Fruit fly (Drosophila melanogaster) whole organism, embryonic: ENCODE measurements around the gene CG46523.

Experiments
- BEAF-32 ChIP-seq: fragments of 200-800 bp; sonication (Bioruptor generic); optimal IDR thresholded peaks from 3 replicates; lab custom pipeline; 2017; ENCODE audit warnings: missing biosample characterization, missing genetic modification characterization, mild to moderate bottlenecking, moderate library complexity, missing genetic modification reagents
- Bdp1 ChIP-seq: fragments of 200-800 bp; sonication (Bioruptor generic); optimal IDR thresholded peaks from 3 replicates; lab custom pipeline; 2016; ENCODE audit warnings: missing biosample characterization, missing genetic modification characterization
- CG10209 ChIP-seq: fragments of 200-800 bp; sonication (Bioruptor generic); optimal IDR thresholded peaks from 3 replicates; lab custom pipeline; 2017; ENCODE audit warnings: missing biosample characterization, mild to moderate bottlenecking, missing genetic modification characterization, missing genetic modification reagents
- CG10654 ChIP-seq: fragments of 200-800 bp; sonication (Bioruptor generic); optimal IDR thresholded peaks from 2 replicates; lab custom pipeline; 2016; ENCODE audit warnings: missing biosample characterization, missing genetic modification characterization
- CG11398 ChIP-seq: fragments of 200-800 bp; sonication (Bioruptor generic); optimal IDR thresholded peaks from 2 replicates; lab custom pipeline; 2016; ENCODE audit warnings: missing biosample characterization, missing genetic modification characterization
- CG13287 ChIP-seq: fragments of 200-800 bp; sonication (Bioruptor generic); IDR thresholded peaks from 2 replicates; pipeline ENCODE4 v1.3.6; 2022; ENCODE audit warnings: missing biosample characterization, missing genetic modification characterization; ENCODE audit not compliant: partially characterized antibody
- CG13296 ChIP-seq: fragments of 200-800 bp; sonication (Bioruptor generic); optimal IDR thresholded peaks from 3 replicates; lab custom pipeline; 2018; ENCODE audit warnings: missing biosample characterization, mild to moderate bottlenecking, missing genetic modification characterization
- CG13424 ChIP-seq: fragments of 200-800 bp; sonication (Bioruptor generic); optimal IDR thresholded peaks from 2 replicates; lab custom pipeline; 2019; ENCODE audit warnings: missing biosample characterization, mild to moderate bottlenecking, missing genetic modification characterization, moderate library complexity
- CG14965 ChIP-seq: fragments of 200-800 bp; sonication (Bioruptor generic); optimal IDR thresholded peaks from 2 replicates; lab custom pipeline; 2016; ENCODE audit warnings: missing biosample characterization, missing genetic modification characterization, borderline replicate concordance
- CG15696 ChIP-seq: fragments of 200-800 bp; sonication (Bioruptor generic); optimal IDR thresholded peaks from 2 replicates; lab custom pipeline; 2019; ENCODE audit warnings: missing biosample characterization, mild to moderate bottlenecking, missing genetic modification characterization, moderate library complexity
- CG16779 ChIP-seq: fragments of 200-800 bp; sonication (Bioruptor generic); IDR thresholded peaks from 2 replicates; pipeline ENCODE4 v1.3.6; 2022; ENCODE audit warnings: missing biosample characterization, missing genetic modification characterization
- CG16813 ChIP-seq: fragments of 200-800 bp; sonication (Bioruptor generic); IDR thresholded peaks from 3 replicates; pipeline ENCODE4 v1.3.6; 2022; ENCODE audit warnings: missing biosample characterization, missing genetic modification characterization; ENCODE audit not compliant: partially characterized antibody
- CG17359 ChIP-seq: fragments of 200-800 bp; sonication (Bioruptor generic); optimal IDR thresholded peaks from 3 replicates; lab custom pipeline; 2018; ENCODE audit warnings: missing biosample characterization, mild to moderate bottlenecking, missing genetic modification characterization, moderate library complexity
- CG18599 ChIP-seq: fragments of 200-800 bp; sonication (Bioruptor generic); optimal IDR thresholded peaks from 3 replicates; lab custom pipeline; 2017; ENCODE audit warnings: missing biosample characterization, missing genetic modification characterization, mild to moderate bottlenecking, moderate library complexity, missing genetic modification reagents
- CG33213 ChIP-seq: fragments of 200-800 bp; sonication (Bioruptor generic); optimal IDR thresholded peaks from 3 replicates; lab custom pipeline; 2016; ENCODE audit warnings: missing biosample characterization, missing genetic modification characterization
- CG34224 ChIP-seq: fragments of 200-800 bp; sonication (Bioruptor generic); IDR thresholded peaks from 3 replicates; pipeline ENCODE4 v1.3.6; 2022; ENCODE audit warnings: missing biosample characterization, missing genetic modification characterization; ENCODE audit not compliant: partially characterized antibody
- CG3995 ChIP-seq: fragments of 200-800 bp; sonication (Bioruptor generic); optimal IDR thresholded peaks from 3 replicates; lab custom pipeline; 2016; ENCODE audit warnings: missing biosample characterization, missing genetic modification characterization
- CG42726 ChIP-seq: fragments of 200-800 bp; sonication (Bioruptor generic); IDR thresholded peaks from 2 replicates; pipeline ENCODE4 v1.3.6; 2022; ENCODE audit warnings: missing biosample characterization, missing genetic modification characterization; ENCODE audit not compliant: partially characterized antibody
- CG6854 ChIP-seq: fragments of 200-800 bp; sonication (Bioruptor generic); optimal IDR thresholded peaks from 3 replicates; lab custom pipeline; 2017; ENCODE audit warnings: missing biosample characterization, mild to moderate bottlenecking, missing genetic modification characterization
- CG8478 ChIP-seq: fragments of >200 bp; optimal IDR thresholded peaks from 2 replicates; lab custom pipeline; 2018
- CG8765 ChIP-seq: fragments of 200-800 bp; sonication (Bioruptor generic); IDR thresholded peaks from 2 replicates; pipeline ENCODE4 v1.3.6; 2022; ENCODE audit warnings: missing biosample characterization, missing genetic modification characterization
- CTCF ChIP-seq: fragments of 200-800 bp; sonication (Bioruptor generic); optimal IDR thresholded peaks from 2 replicates; lab custom pipeline; 2017; ENCODE audit warnings: missing biosample characterization, mild to moderate bottlenecking, missing genetic modification characterization, moderate library complexity
- Dad ChIP-seq: fragments of 200-800 bp; sonication (Bioruptor generic); optimal IDR thresholded peaks from 3 replicates; lab custom pipeline; 2016; ENCODE audit warnings: missing biosample characterization, missing genetic modification characterization
- Ets65A ChIP-seq: fragments of 200-800 bp; sonication (Bioruptor generic); peaks from one replicate; lab custom pipeline; 2016; ENCODE audit warnings: missing biosample characterization, missing genetic modification characterization
- GATAe ChIP-seq: fragments of 200-800 bp; sonication (Bioruptor generic); conservative IDR thresholded peaks from 2 replicates; pipeline ENCODE4 v1.3.6; 2022; ENCODE audit warnings: missing biosample characterization, missing genetic modification characterization
- HmgZ ChIP-seq: fragments of 200-800 bp; sonication (Bioruptor generic); optimal IDR thresholded peaks from 2 replicates; lab custom pipeline; 2018; ENCODE audit warnings: missing biosample characterization, mild to moderate bottlenecking, missing genetic modification characterization
- NC2α ChIP-seq: fragments of 200-800 bp; sonication (Bioruptor generic); optimal IDR thresholded peaks from 2 replicates; lab custom pipeline; 2016; ENCODE audit warnings: missing biosample characterization, missing genetic modification characterization
- Nf-YC ChIP-seq: fragments of 200-800 bp; optimal IDR thresholded peaks from 3 replicates; lab custom pipeline; 2019; ENCODE audit warnings: missing biosample characterization, mild to moderate bottlenecking, missing genetic modification characterization, moderate library complexity
- Ptx1 ChIP-seq: fragments of 200-800 bp; sonication (Bioruptor generic); IDR thresholded peaks from 2 replicates; pipeline ENCODE4 v1.3.6; 2022; ENCODE audit warnings: missing biosample characterization, missing genetic modification characterization
- Xbp1 ChIP-seq: fragments of 200-800 bp; sonication (Bioruptor generic); optimal IDR thresholded peaks from 3 replicates; lab custom pipeline; 2016; ENCODE audit warnings: missing biosample characterization, mild to moderate bottlenecking, missing genetic modification characterization
- abd-A ChIP-seq: fragments of 200-800 bp; sonication (Bioruptor generic); optimal IDR thresholded peaks from 3 replicates; lab custom pipeline; 2019; ENCODE audit warnings: missing biosample characterization, mild to moderate bottlenecking, missing genetic modification characterization, moderate library complexity
- br ChIP-seq: fragments of >200 bp; optimal IDR thresholded peaks from 2 replicates; lab custom pipeline; 2017
- dimm ChIP-seq: fragments of 200-800 bp; sonication (Bioruptor generic); IDR thresholded peaks from 2 replicates; pipeline ENCODE4 v1.3.6; 2022; ENCODE audit warnings: missing biosample characterization, missing genetic modification characterization
- dysf ChIP-seq: fragments of 200-800 bp; sonication (Bioruptor generic); IDR thresholded peaks from 3 replicates; pipeline ENCODE4 v1.3.6; 2022; ENCODE audit warnings: missing biosample characterization, missing genetic modification characterization
- esg ChIP-seq: fragments of 200-800 bp; sonication (Bioruptor generic); conservative IDR thresholded peaks from 2 replicates; pipeline ENCODE4 v1.3.6; 2022; ENCODE audit warnings: missing biosample characterization, missing genetic modification characterization
- gem ChIP-seq: fragments of 200-800 bp; sonication (Bioruptor generic); optimal IDR thresholded peaks from 2 replicates; lab custom pipeline; 2019; ENCODE audit warnings: missing biosample characterization, mild to moderate bottlenecking, missing genetic modification characterization, moderate library complexity
- gfzf ChIP-seq: fragments of 200-800 bp; sonication (Bioruptor generic); optimal IDR thresholded peaks from 2 replicates; lab custom pipeline; 2016; ENCODE audit warnings: missing biosample characterization, mild to moderate bottlenecking, missing genetic modification characterization, moderate library complexity
- grau ChIP-seq: fragments of 200-800 bp; optimal IDR thresholded peaks from 3 replicates; lab custom pipeline; 2019; ENCODE audit warnings: missing biosample characterization, mild to moderate bottlenecking, missing genetic modification characterization, moderate library complexity
- inv ChIP-seq: fragments of 200-800 bp; sonication (Bioruptor generic); IDR thresholded peaks from 2 replicates; pipeline ENCODE4 v1.3.6; 2022; ENCODE audit warnings: missing biosample characterization, missing genetic modification characterization; ENCODE audit not compliant: partially characterized antibody
- jing ChIP-seq: fragments of 200-800 bp; sonication (Bioruptor generic); optimal IDR thresholded peaks from 2 replicates; lab custom pipeline; 2018; ENCODE audit warnings: missing biosample characterization, mild to moderate bottlenecking, missing genetic modification characterization
- lbe ChIP-seq: fragments of 200-800 bp; sonication (Bioruptor generic); optimal IDR thresholded peaks from 2 replicates; lab custom pipeline; 2016; ENCODE audit warnings: missing biosample characterization, mild to moderate bottlenecking, missing genetic modification characterization
- maf-S ChIP-seq: fragments of 200-800 bp; sonication (Bioruptor generic); optimal IDR thresholded peaks from 2 replicates; lab custom pipeline; 2016; ENCODE audit warnings: missing biosample characterization, missing genetic modification characterization
- mirr ChIP-seq: fragments of 200-800 bp; sonication (Bioruptor generic); optimal IDR thresholded peaks from 3 replicates; lab custom pipeline; 2018; ENCODE audit warnings: missing biosample characterization, mild to moderate bottlenecking, missing genetic modification characterization
- nerfin-1 ChIP-seq: fragments of 200-800 bp; sonication (Bioruptor generic); optimal IDR thresholded peaks from 3 replicates; lab custom pipeline; 2019; ENCODE audit warnings: missing biosample characterization, mild to moderate bottlenecking, missing genetic modification characterization, moderate library complexity
- phol ChIP-seq: fragments of 200-800 bp; sonication (Bioruptor generic); optimal IDR thresholded peaks from 3 replicates; lab custom pipeline; 2018; ENCODE audit warnings: missing biosample characterization, mild to moderate bottlenecking, missing genetic modification characterization, moderate library complexity
- pzg ChIP-seq: fragments of 200-800 bp; sonication (Bioruptor generic); optimal IDR thresholded peaks from 3 replicates; lab custom pipeline; 2018; ENCODE audit warnings: missing biosample characterization, mild to moderate bottlenecking, missing genetic modification characterization, moderate library complexity
- run ChIP-seq: fragments of 200-800 bp; sonication (Bioruptor generic); optimal IDR thresholded peaks from 3 replicates; lab custom pipeline; 2018; ENCODE audit warnings: missing biosample characterization, mild to moderate bottlenecking, missing genetic modification characterization
- sens-2 ChIP-seq: fragments of 200-800 bp; sonication (Bioruptor generic); IDR thresholded peaks from 2 replicates; pipeline ENCODE4 v1.3.6; 2022; ENCODE audit warnings: missing biosample characterization, missing genetic modification characterization
- sqz ChIP-seq: fragments of 200-800 bp; sonication (Bioruptor generic); optimal IDR thresholded peaks from 3 replicates; lab custom pipeline; 2018; ENCODE audit warnings: missing biosample characterization, mild to moderate bottlenecking, missing genetic modification characterization
- sug ChIP-seq: fragments of 200-800 bp; optimal IDR thresholded peaks from 2 replicates; lab custom pipeline; 2019; ENCODE audit warnings: missing biosample characterization, mild to moderate bottlenecking, missing genetic modification characterization, moderate library complexity
- tgo ChIP-seq: fragments of 200-800 bp; sonication (Bioruptor generic); IDR thresholded peaks from 3 replicates; pipeline ENCODE4 v1.3.6; 2022; ENCODE audit warnings: missing biosample characterization, missing genetic modification characterization
- wor ChIP-seq: fragments of 200-800 bp; sonication (Bioruptor generic); IDR thresholded peaks from 2 replicates; pipeline ENCODE4 v1.3.6; 2022; ENCODE audit warnings: missing biosample characterization, missing genetic modification characterization

CG46523 gene

DNA sequence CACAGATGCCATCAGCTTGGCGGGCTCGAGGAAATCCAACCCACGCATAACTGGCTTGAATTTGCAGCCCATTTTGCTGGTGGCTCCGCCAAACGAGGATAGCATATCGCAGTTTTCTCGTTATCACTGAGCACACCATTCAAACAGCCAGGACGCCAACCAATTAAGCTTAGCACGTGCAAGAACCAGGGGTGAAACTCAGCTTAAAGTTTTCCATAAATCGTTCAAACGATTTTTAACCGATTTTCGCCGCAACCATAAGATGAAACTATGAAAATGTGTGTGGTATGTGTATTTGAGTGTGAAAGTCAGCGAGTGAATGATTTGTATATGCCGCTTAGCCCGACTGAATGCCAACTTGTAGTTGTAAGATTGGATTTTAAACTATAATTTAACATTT is 48.0 kb downstream of the CG46523 start (continued):
- TF ChIP-seq NC2α (no peak), tgo (GFP tag; lab: Robert Waterston, UW) (no peak), jing (GFP tag; lab: Kevin White, UChicago) (no peak), Dad (GFP tag; lab: Kevin White, UChicago) (no peak), sens-2 (GFP tag; lab: Robert Waterston, UW) (no peak), CG8765 (GFP tag; lab: Robert Waterston, UW) (no peak), maf-S (GFP tag; lab: Kevin White, UChicago) (no peak), HmgZ (peak; percentile 20), CG16779 (no peak), abd-A (tag; lab: Kevin White, UChicago) (no peak), dysf (GFP tag; lab: Robert Waterston, UW) (no peak), CG13296 (GFP tag; lab: Kevin White, UChicago) (no peak), CG10209 (no peak), CG13424 (no peak), sqz (GFP tag; lab: Kevin White, UChicago) (no peak), CTCF (GFP tag; lab: Kevin White, UChicago) (peak; percentile 82), CG15696 (tag; lab: Kevin White, UChicago) (no peak), Xbp1 (GFP tag; lab: Kevin White, UChicago) (no peak), lbe (no peak), CG42726 (GFP tag; lab: Robert Waterston, UW) (0 out of 2 replicates have a peak, but pooled peaks have one; percentile 30), CG8478 (lab: Kevin White, UChicago) (no peak), GATAe (GFP tag; lab: Robert Waterston, UW) (no peak), CG17359 (tag; lab: Kevin White, UChicago) (no peak), CG11398 (GFP tag; lab: Kevin White, UChicago) (no peak), run (tag; lab: Kevin White, UChicago) (no peak), grau (tag; lab: Kevin White, UChicago) (no peak), CG13287 (GFP tag; lab: Robert Waterston, UW) (peak; percentile 51; the same call in 1 of the 2 replicates), BEAF-32 (GFP tag; lab: Kevin White, UChicago) (peak; percentile 20), sug (tag; lab: Kevin White, UChicago) (no peak), CG16813 (0 out of 3 replicates have a peak, but pooled peaks have one; percentile 39), Ptx1 (no peak), esg (GFP tag; lab: Robert Waterston, UW) (no peak), inv (GFP tag; lab: Robert Waterston, UW) (no peak), CG10654 (GFP tag; lab: Kevin White, UChicago) (no peak), CG3995 (GFP tag; lab: Kevin White, UChicago) (peak; percentile 27), mirr (no peak), pzg (GFP tag; lab: Kevin White, UChicago) (peak; percentile 37), CG18599 (GFP tag; lab: Kevin White, UChicago) (no peak), CG34224 (no peak), CG6854 (GFP tag; lab: Kevin White, UChicago) (no peak), nerfin-1 (tag; lab: Kevin White, UChicago) (no peak), Bdp1 (GFP tag; lab: Kevin White, UChicago) (no peak), Ets65A (GFP tag; lab: Kevin White, UChicago) (no peak), Nf-YC (no peak), wor (GFP tag; lab: Robert Waterston, UW) (no peak), br (no peak), CG14965 (GFP tag; lab: Kevin White, UChicago) (no peak), gfzf (GFP tag; lab: Kevin White, UChicago) (peak; percentile 47), dimm (no peak), CG33213 (GFP tag; lab: Kevin White, UChicago) (no peak), phol (peak; percentile 26), gem (tag; lab: Kevin White, UChicago) (no peak)
